Fruit fly (Drosophila melanogaster) whole organism, embryonic: Measurements from ENCODE around the gene CG14868.
A peak's percentile ranks its signal among the peaks of the same experiment; 100 is the strongest.

Source experiments
- Antp ChIP-seq: fragments of 200-800 bp; sonication (Bioruptor generic); optimal IDR thresholded peaks from 3 replicates; lab custom pipeline; 2016; ENCODE audit warnings: missing biosample characterization, missing genetic modification characterization
- BEAF-32 ChIP-seq: fragments of 200-800 bp; sonication (Bioruptor generic); optimal IDR thresholded peaks from 3 replicates; lab custom pipeline; 2017; ENCODE audit warnings: missing biosample characterization, missing genetic modification characterization, mild to moderate bottlenecking, moderate library complexity, missing genetic modification reagents
- Bdp1 ChIP-seq: fragments of 200-800 bp; sonication (Bioruptor generic); optimal IDR thresholded peaks from 3 replicates; lab custom pipeline; 2016; ENCODE audit warnings: missing biosample characterization, missing genetic modification characterization
- CG11247 ChIP-seq: fragments of 200-800 bp; sonication (Bioruptor generic); IDR thresholded peaks from 2 replicates; pipeline ENCODE4 v1.3.6; 2022; ENCODE audit warnings: missing biosample characterization, missing genetic modification characterization
- CG11504 ChIP-seq: fragments of 200-800 bp; sonication (Bioruptor generic); optimal IDR thresholded peaks from 3 replicates; lab custom pipeline; 2019; ENCODE audit warnings: missing biosample characterization, mild to moderate bottlenecking, missing genetic modification characterization, moderate library complexity
- CG11560 ChIP-seq: fragments of 200-800 bp; sonication (Bioruptor generic); IDR thresholded peaks from 3 replicates; pipeline ENCODE4 v1.3.6; 2022; ENCODE audit warnings: missing biosample characterization, missing genetic modification characterization
- CG11696 ChIP-seq: fragments of 200-800 bp; sonication (Bioruptor generic); IDR thresholded peaks from 2 replicates; pipeline ENCODE4 v1.3.6; 2022; ENCODE audit warnings: missing biosample characterization, missing genetic modification characterization
- CG12155 ChIP-seq: fragments of 200-800 bp; sonication (Bioruptor generic); optimal IDR thresholded peaks from 3 replicates; lab custom pipeline; 2016; ENCODE audit warnings: missing biosample characterization, missing genetic modification characterization
- CG12659 ChIP-seq: fragments of 200-800 bp; sonication (Bioruptor generic); optimal IDR thresholded peaks from 3 replicates; lab custom pipeline; 2017; ENCODE audit warnings: mild to moderate bottlenecking, missing biosample characterization, missing genetic modification reagents, missing genetic modification characterization
- CG13123 ChIP-seq: fragments of 200-800 bp; sonication (Bioruptor generic); optimal IDR thresholded peaks from 2 replicates; lab custom pipeline; 2016; ENCODE audit warnings: missing biosample characterization, missing genetic modification characterization
- CG13775 ChIP-seq: fragments of 200-800 bp; sonication (Bioruptor generic); optimal IDR thresholded peaks from 3 replicates; lab custom pipeline; 2017; ENCODE audit warnings: missing biosample characterization, mild to moderate bottlenecking, missing genetic modification characterization
- CG13894 ChIP-seq: fragments of 200-800 bp; sonication (Bioruptor generic); optimal IDR thresholded peaks from 3 replicates; lab custom pipeline; 2018; ENCODE audit warnings: missing biosample characterization, mild to moderate bottlenecking, missing genetic modification characterization, moderate library complexity
- CG14441 ChIP-seq: fragments of 200-800 bp; sonication (Bioruptor generic); IDR thresholded peaks from 2 replicates; pipeline ENCODE4 v1.3.6; 2022; ENCODE audit warnings: missing biosample characterization, missing genetic modification characterization
- CG15479 ChIP-seq: fragments of 200-800 bp; sonication (Bioruptor generic); optimal IDR thresholded peaks from 3 replicates; lab custom pipeline; 2019; ENCODE audit warnings: missing biosample characterization, mild to moderate bottlenecking, missing genetic modification characterization, moderate library complexity
- CG15601 ChIP-seq: fragments of 200-800 bp; sonication (Bioruptor generic); optimal IDR thresholded peaks from 3 replicates; lab custom pipeline; 2019; ENCODE audit warnings: missing biosample characterization, mild to moderate bottlenecking, missing genetic modification characterization, moderate library complexity
- CG1602 ChIP-seq: fragments of 200-800 bp; sonication (Bioruptor generic); optimal IDR thresholded peaks from 3 replicates; lab custom pipeline; 2016; ENCODE audit warnings: missing biosample characterization, missing genetic modification characterization
- CG17328 ChIP-seq: fragments of 200-800 bp; sonication (Bioruptor generic); IDR thresholded peaks from 2 replicates; pipeline ENCODE4 v1.3.6; 2022; ENCODE audit warnings: missing biosample characterization, missing genetic modification characterization
- CG17359 ChIP-seq: fragments of 200-800 bp; sonication (Bioruptor generic); optimal IDR thresholded peaks from 3 replicates; lab custom pipeline; 2018; ENCODE audit warnings: missing biosample characterization, mild to moderate bottlenecking, missing genetic modification characterization, moderate library complexity
- CG18476 ChIP-seq: fragments of 200-800 bp; sonication (Bioruptor generic); optimal IDR thresholded peaks from 2 replicates; lab custom pipeline; 2016; ENCODE audit warnings: missing biosample characterization, mild to moderate bottlenecking, missing genetic modification characterization
- CG2199 ChIP-seq: fragments of 200-800 bp; sonication (Bioruptor generic); IDR thresholded peaks from 3 replicates; pipeline ENCODE4 v1.3.6; 2022; ENCODE audit warnings: missing biosample characterization, missing genetic modification characterization
- CG6689 ChIP-seq: fragments of 200-800 bp; sonication (Bioruptor generic); IDR thresholded peaks from 2 replicates; pipeline ENCODE4 v1.3.6; 2022; ENCODE audit warnings: missing biosample characterization, missing genetic modification characterization
- CG7786 ChIP-seq: fragments of 200-800 bp; sonication (Bioruptor generic); optimal IDR thresholded peaks from 2 replicates; lab custom pipeline; 2016; ENCODE audit warnings: missing biosample characterization, missing genetic modification characterization
- CTCF ChIP-seq: fragments of 200-800 bp; sonication (Bioruptor generic); optimal IDR thresholded peaks from 2 replicates; lab custom pipeline; 2017; ENCODE audit warnings: missing biosample characterization, mild to moderate bottlenecking, missing genetic modification characterization, moderate library complexity
- CkIIα-i1 ChIP-seq: fragments of 200-800 bp; sonication (Bioruptor generic); IDR thresholded peaks from 2 replicates; pipeline ENCODE4 v1.3.6; 2022; ENCODE audit warnings: missing biosample characterization, missing genetic modification characterization
- Elba2 ChIP-seq: fragments of 200-800 bp; sonication (Bioruptor generic); optimal IDR thresholded peaks from 3 replicates; lab custom pipeline; 2016; ENCODE audit warnings: missing biosample characterization, missing genetic modification characterization
- Hr3 ChIP-seq: fragments of 200-800 bp; sonication (Bioruptor generic); optimal IDR thresholded peaks from 3 replicates; lab custom pipeline; 2016; ENCODE audit warnings: missing biosample characterization, missing genetic modification characterization
- Mrtf ChIP-seq: fragments of 200-800 bp; sonication (Bioruptor generic); IDR thresholded peaks from 3 replicates; pipeline ENCODE4 v1.3.6; 2022; ENCODE audit warnings: missing biosample characterization, missing genetic modification characterization
- NC2β ChIP-seq: fragments of 200-800 bp; sonication (Bioruptor generic); optimal IDR thresholded peaks from 2 replicates; lab custom pipeline; 2016; ENCODE audit warnings: missing biosample characterization, missing genetic modification characterization
- Neu2 ChIP-seq: fragments of 200-800 bp; sonication (Bioruptor generic); optimal IDR thresholded peaks from 3 replicates; lab custom pipeline; 2016; ENCODE audit warnings: missing biosample characterization, missing genetic modification characterization, borderline replicate concordance
- Nf-YB ChIP-seq: fragments of 200-800 bp; sonication (Bioruptor generic); optimal IDR thresholded peaks from 3 replicates; lab custom pipeline; 2019; ENCODE audit warnings: missing biosample characterization, mild to moderate bottlenecking, missing genetic modification characterization, moderate library complexity
- Oaz ChIP-seq: fragments of 200-800 bp; sonication (Bioruptor generic); IDR thresholded peaks from 2 replicates; pipeline ENCODE4 v1.3.6; 2022; ENCODE audit warnings: missing biosample characterization, missing genetic modification characterization
- ato ChIP-seq: fragments of 200-800 bp; sonication (Bioruptor generic); IDR thresholded peaks from 2 replicates; pipeline ENCODE4 v1.3.6; 2022; ENCODE audit warnings: missing biosample characterization, missing genetic modification characterization; ENCODE audit not compliant: partially characterized antibody
- bbx ChIP-seq: fragments of 200-800 bp; sonication (Bioruptor generic); IDR thresholded peaks from 2 replicates; pipeline ENCODE4 v1.3.6; 2022; ENCODE audit warnings: missing biosample characterization, missing genetic modification characterization; ENCODE audit not compliant: partially characterized antibody
- br ChIP-seq: fragments of >200 bp; optimal IDR thresholded peaks from 2 replicates; lab custom pipeline; 2017
- cas ChIP-seq: fragments of 200-800 bp; sonication (Bioruptor generic); IDR thresholded peaks from 2 replicates; pipeline ENCODE4 v1.3.6; 2022; ENCODE audit warnings: missing biosample characterization, missing genetic modification characterization
- cg ChIP-seq: fragments of 200-800 bp; sonication (Bioruptor generic); optimal IDR thresholded peaks from 3 replicates; lab custom pipeline; 2019; ENCODE audit warnings: missing biosample characterization, mild to moderate bottlenecking, missing genetic modification characterization, moderate library complexity
- dati ChIP-seq: fragments of 200-800 bp; sonication (Bioruptor generic); IDR thresholded peaks from 2 replicates; pipeline ENCODE4 v1.3.6; 2022; ENCODE audit warnings: missing biosample characterization, missing genetic modification characterization
- disco-r ChIP-seq: fragments of 200-800 bp; sonication (Bioruptor generic); optimal IDR thresholded peaks from 2 replicates; lab custom pipeline; 2016; ENCODE audit warnings: missing biosample characterization, missing genetic modification characterization
- dmrt99B ChIP-seq: fragments of 200-800 bp; sonication (Bioruptor generic); optimal IDR thresholded peaks from 2 replicates; lab custom pipeline; 2018; ENCODE audit warnings: missing biosample characterization, mild to moderate bottlenecking, missing genetic modification characterization, moderate library complexity
- dpn ChIP-seq, 2 experiments: fragments of 200-800 bp; sonication (Bioruptor generic); optimal IDR thresholded peaks; 3 replicates each; lab custom pipeline; 2016; ENCODE audit warnings: missing biosample characterization in 2 of 2, missing genetic modification characterization in 2 of 2
- eyg ChIP-seq: fragments of 200-800 bp; sonication (Bioruptor generic); optimal IDR thresholded peaks from 3 replicates; lab custom pipeline; 2016; ENCODE audit warnings: missing biosample characterization, missing genetic modification characterization
- jigr1 ChIP-seq: fragments of 200-800 bp; sonication (Bioruptor generic); IDR thresholded peaks from 3 replicates; pipeline ENCODE4 v1.3.6; 2022; ENCODE audit warnings: missing biosample characterization, missing genetic modification characterization
- lbe ChIP-seq: fragments of 200-800 bp; sonication (Bioruptor generic); optimal IDR thresholded peaks from 2 replicates; lab custom pipeline; 2016; ENCODE audit warnings: missing biosample characterization, mild to moderate bottlenecking, missing genetic modification characterization
- onecut ChIP-seq: fragments of 200-800 bp; sonication (Bioruptor generic); IDR thresholded peaks from 2 replicates; pipeline ENCODE4 v1.3.6; 2022; ENCODE audit warnings: missing biosample characterization, missing genetic modification characterization
- otp ChIP-seq: fragments of 200-800 bp; sonication (Bioruptor generic); IDR thresholded peaks from 3 replicates; pipeline ENCODE4, ENCODE4 v1.3.6; 2022; ENCODE audit warnings: missing biosample characterization, missing genetic modification characterization
- row ChIP-seq: fragments of 200-800 bp; sonication (Bioruptor generic); IDR thresholded peaks from 3 replicates; pipeline ENCODE4 v1.3.6; 2022; ENCODE audit warnings: missing biosample characterization, missing genetic modification characterization
- sens-2 ChIP-seq: fragments of 200-800 bp; sonication (Bioruptor generic); IDR thresholded peaks from 2 replicates; pipeline ENCODE4 v1.3.6; 2022; ENCODE audit warnings: missing biosample characterization, missing genetic modification characterization
- slp2 ChIP-seq: fragments of 200-800 bp; sonication (Bioruptor generic); optimal IDR thresholded peaks from 2 replicates; lab custom pipeline; 2016; ENCODE audit warnings: missing biosample characterization, missing genetic modification characterization
- ssp ChIP-seq: fragments of 200-800 bp; sonication (Bioruptor generic); IDR thresholded peaks from 2 replicates; pipeline ENCODE4 v1.3.6; 2022; ENCODE audit warnings: missing biosample characterization, missing genetic modification characterization
- tio ChIP-seq: fragments of 200-800 bp; sonication (Bioruptor generic); optimal IDR thresholded peaks from 2 replicates; lab custom pipeline; 2017; ENCODE audit warnings: missing biosample characterization, missing genetic modification characterization, inconsistent platforms
- z ChIP-seq: fragments of 200-800 bp; sonication (Bioruptor generic); IDR thresholded peaks from 3 replicates; pipeline ENCODE4 v1.3.6; 2022; ENCODE audit warnings: missing biosample characterization, missing genetic modification characterization
- zen ChIP-seq: fragments of 200-800 bp; sonication (Bioruptor generic); optimal IDR thresholded peaks from 3 replicates; lab custom pipeline; 2018; ENCODE audit warnings: missing biosample characterization, mild to moderate bottlenecking, missing genetic modification characterization, moderate library complexity
- zfh1 ChIP-seq: fragments of 200-800 bp; sonication (Bioruptor generic); IDR thresholded peaks from 3 replicates; pipeline ENCODE4 v1.3.6; 2022; ENCODE audit warnings: missing biosample characterization, missing genetic modification characterization

CG14868 gene

DNA sequence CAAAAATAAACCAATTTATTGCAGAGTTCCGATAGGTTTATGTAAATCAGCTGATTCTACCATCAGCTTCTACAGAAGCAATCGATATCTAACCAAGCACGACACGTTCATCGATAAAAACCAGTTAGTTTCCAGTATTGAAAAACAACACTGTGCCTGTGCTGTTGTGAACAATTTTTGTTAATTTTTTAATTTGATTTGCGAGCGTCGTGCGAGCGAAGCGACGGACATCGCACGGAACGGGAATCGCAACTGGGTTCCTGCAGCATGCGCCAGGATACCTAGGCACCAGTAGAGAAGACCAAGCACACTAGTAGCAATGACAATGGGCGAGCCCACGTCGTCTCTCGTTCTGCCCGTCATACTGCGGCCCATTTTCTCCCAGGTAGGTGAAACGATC lies 2.1 kb upstream of the CG14868 start, which contains the start of the genes Ccm3 and CG6136 (continued):
- TF ChIP-seq CG1602 (GFP tag; lab: Kevin White, UChicago) (no peak), z (no peak), slp2 (GFP tag; lab: Kevin White, UChicago) (no peak), CG12659 (GFP tag; lab: Kevin White, UChicago) (peak; percentile 69), BEAF-32 (GFP tag; lab: Kevin White, UChicago) (peak; percentile 89), br (no peak), sens-2 (no peak), bbx (GFP tag; lab: Robert Waterston, UW) (peak; percentile 95), Mrtf (GFP tag; lab: Robert Waterston, UW) (no peak), Elba2 (GFP tag; lab: Kevin White, UChicago) (peak; percentile 35), Hr3 (GFP tag; lab: Kevin White, UChicago) (peak; percentile 12), NC2β (GFP tag; lab: Kevin White, UChicago) (peak; percentile 35), Nf-YB (GFP tag; lab: Kevin White, UChicago) (no peak), cas (GFP tag; lab: Robert Waterston, UW) (no peak), ssp (GFP tag; lab: Robert Waterston, UW) (no peak), CG14441 (GFP tag; lab: Robert Waterston, UW) (no peak), CG11504 (tag; lab: Kevin White, UChicago) (no peak), CkIIα-i1 (no peak), CG7786 (GFP tag; lab: Kevin White, UChicago) (peak; percentile 62), Oaz (GFP tag; lab: Robert Waterston, UW) (no peak), onecut (GFP tag; lab: Robert Waterston, UW) (no peak), CG17328 (GFP tag; lab: Robert Waterston, UW) (peak; percentile 46), CTCF (no peak), disco-r (GFP tag; lab: Kevin White, UChicago) (no peak), zen (tag; lab: Kevin White, UChicago) (no peak), cg (GFP tag; lab: Kevin White, UChicago) (no peak), row (GFP tag; lab: Robert Waterston, UW) (peak; percentile 17; the same call in 1 of the 3 replicates), CG11560 (tag; lab: Robert Waterston, UW) (no peak), CG12155 (GFP tag; lab: Kevin White, UChicago) (peak; percentile 42), CG6689 (GFP tag; lab: Robert Waterston, UW) (0 out of 2 replicates have a peak, but pooled peaks have one; percentile 21), CG15479 (GFP tag; lab: Kevin White, UChicago) (no peak), CG13775 (GFP tag; lab: Kevin White, UChicago) (no peak), CG13123 (GFP tag; lab: Kevin White, UChicago) (no peak), ato (GFP tag; lab: Robert Waterston, UW) (peak; percentile 95), CG13894 (tag; lab: Kevin White, UChicago) (peak; percentile 45), lbe (GFP tag; lab: Kevin White, UChicago) (peak; percentile 59), CG18476 (GFP tag; lab: Kevin White, UChicago) (no peak), CG15601 (no peak), eyg (GFP tag; lab: Kevin White, UChicago) (peak; percentile 31), tio (no peak), Neu2 (peak; percentile 23), CG2199 (GFP tag; lab: Robert Waterston, UW) (no peak), dpn (GFP tag; optimal IDR thresholded peaks at IDR 0.05; lab: Kevin White, UChicago) (peak; percentile 54 to 55), dmrt99B (tag; lab: Kevin White, UChicago) (no peak), CG11247 (GFP tag; lab: Robert Waterston, UW) (peak; percentile 44; the same call in 1 of the 2 replicates), dati (GFP tag; lab: Robert Waterston, UW) (no peak), jigr1 (GFP tag; lab: Robert Waterston, UW) (no peak), Antp (peak; percentile 29), zfh1 (GFP tag; lab: Robert Waterston, UW) (peak; percentile 70; the same call in 2 of the 3 replicates), otp (no peak), Bdp1 (GFP tag; lab: Kevin White, UChicago) (no peak), CG11696 (GFP tag; lab: Robert Waterston, UW) (no peak), CG17359 (tag; lab: Kevin White, UChicago) (no peak)
